Worm (Caenorhabditis elegans) whole organism, L2 larva: ENCODE measurements around the gene T22B7.8.

Experiments used
- F13H6.1 ChIP-seq: sonication (generic microtip); optimal IDR thresholded peaks from 2 replicates; lab custom pipeline; 2016; ENCODE audit warnings: missing genetic modification characterization, missing compliant biosample characterization
- R02D3.7 ChIP-seq: fragments of 150-350 bp; optimal IDR thresholded peaks from 2 replicates; lab custom pipeline; 2014; ENCODE audit warnings: missing biosample characterization, missing genetic modification characterization
- Y55F3AM.14 ChIP-seq: fragments of 200-800 bp; sonication (Bioruptor generic); optimal IDR thresholded peaks from 2 replicates; lab custom pipeline; 2018; ENCODE audit warnings: mild to moderate bottlenecking, missing genetic modification characterization, missing compliant biosample characterization
- ZK546.5 ChIP-seq: sonication (generic microtip); optimal IDR thresholded peaks from 2 replicates; lab custom pipeline; 2017; ENCODE audit warnings: missing biosample characterization, missing genetic modification characterization
- alr-1 ChIP-seq: fragments of 150-350 bp; optimal IDR thresholded peaks from 2 replicates; lab custom pipeline; 2014; ENCODE audit warnings: missing biosample characterization, missing genetic modification characterization
- aly-2 ChIP-seq: fragments of 150-350 bp; optimal IDR thresholded peaks from 2 replicates; lab custom pipeline; 2014; ENCODE audit warnings: missing biosample characterization, missing genetic modification characterization
- ama-1 ChIP-seq: fragments of 150-350 bp; optimal IDR thresholded peaks from 2 replicates; lab custom pipeline; 2018; ENCODE audit warnings: inconsistent platforms
- blmp-1 ChIP-seq: sonication (generic microtip); optimal IDR thresholded peaks from 2 replicates; lab custom pipeline; 2017; ENCODE audit warnings: missing genetic modification characterization, mild to moderate bottlenecking, missing compliant biosample characterization, antibody characterized with exemption, moderate library complexity; ENCODE audit not compliant: insufficient read depth
- ceh-16 ChIP-seq: fragments of 150-350 bp; optimal IDR thresholded peaks from 2 replicates; lab custom pipeline; 2014; ENCODE audit warnings: missing biosample characterization, missing genetic modification characterization
- ceh-82 ChIP-seq: fragments of 150-350 bp; optimal IDR thresholded peaks from 2 replicates; lab custom pipeline; 2014; ENCODE audit warnings: missing biosample characterization, missing genetic modification characterization
- crh-2 ChIP-seq: sonication (generic microtip); optimal IDR thresholded peaks from 2 replicates; lab custom pipeline; 2017; ENCODE audit warnings: missing biosample characterization, missing genetic modification characterization
- dmd-4 ChIP-seq: sonication (generic microtip); optimal IDR thresholded peaks from 2 replicates; lab custom pipeline; 2017; ENCODE audit warnings: missing biosample characterization, missing genetic modification characterization
- elt-3 ChIP-seq: sonication (generic microtip); optimal IDR thresholded peaks from 2 replicates; lab custom pipeline; 2017; ENCODE audit warnings: missing biosample characterization, missing genetic modification characterization
- fos-1 ChIP-seq: fragments of 150-350 bp; optimal IDR thresholded peaks from 2 replicates; lab custom pipeline; 2014; ENCODE audit warnings: missing biosample characterization, missing genetic modification characterization
- gmeb-1 ChIP-seq: fragments of 150-350 bp; optimal IDR thresholded peaks from 2 replicates; lab custom pipeline; 2014; ENCODE audit warnings: missing biosample characterization, missing genetic modification characterization
- lin-11 ChIP-seq: fragments of 150-350 bp; sonication (generic microtip); optimal IDR thresholded peaks from 2 replicates; lab custom pipeline; 2014; ENCODE audit warnings: missing biosample characterization, missing genetic modification characterization, inconsistent platforms, mixed read lengths
- lin-13 ChIP-seq: fragments of 150-350 bp; optimal IDR thresholded peaks from 2 replicates; lab custom pipeline; 2014; ENCODE audit warnings: missing biosample characterization, missing genetic modification reagents, missing genetic modification characterization
- lsy-2 ChIP-seq, 2 experiments: fragments of 150-350 bp in 1 of 2; sonication (generic microtip) in 1 of 2; optimal IDR thresholded peaks; 2 replicates each; lab custom pipeline; 2014 to 2017; ENCODE audit warnings: missing biosample characterization in 2 of 2, missing genetic modification characterization in 2 of 2
- mab-5 ChIP-seq: fragments of 150-350 bp; optimal IDR thresholded peaks from 2 replicates; lab custom pipeline; 2014; ENCODE audit warnings: missing biosample characterization, missing genetic modification characterization
- mbf-1 ChIP-seq: sonication (generic microtip); optimal IDR thresholded peaks from 2 replicates; lab custom pipeline; 2017; ENCODE audit warnings: missing biosample characterization, missing genetic modification characterization
- mdl-1 ChIP-seq, 2 experiments: fragments of 150-350 bp in 1 of 2; sonication (generic microtip) in 1 of 2; optimal IDR thresholded peaks; 2 replicates each; lab custom pipeline; 2017; ENCODE audit warnings: missing biosample characterization in 2 of 2, missing genetic modification characterization in 2 of 2
- nhr-10 ChIP-seq: sonication (generic microtip); optimal IDR thresholded peaks from 2 replicates; lab custom pipeline; 2017; ENCODE audit warnings: missing biosample characterization, missing genetic modification characterization
- nhr-12 ChIP-seq: fragments of 150-350 bp; optimal IDR thresholded peaks from 2 replicates; lab custom pipeline; 2014; ENCODE audit warnings: missing biosample characterization, missing genetic modification characterization
- nhr-21 ChIP-seq: fragments of 150-350 bp; optimal IDR thresholded peaks from 2 replicates; lab custom pipeline; 2014; ENCODE audit warnings: missing biosample characterization, missing genetic modification characterization
- nhr-23 ChIP-seq: fragments of 150-350 bp; optimal IDR thresholded peaks from 2 replicates; lab custom pipeline; 2014; ENCODE audit warnings: missing biosample characterization, missing genetic modification reagents, missing genetic modification characterization
- nhr-237 ChIP-seq: fragments of 150-350 bp; optimal IDR thresholded peaks from 2 replicates; lab custom pipeline; 2014; ENCODE audit warnings: missing biosample characterization, missing genetic modification characterization
- nhr-25 ChIP-seq: fragments of 150-350 bp; sonication (generic microtip); optimal IDR thresholded peaks from 3 replicates; lab custom pipeline; 2014; ENCODE audit warnings: missing biosample characterization, missing genetic modification characterization
- nhr-6 ChIP-seq: fragments of 150-350 bp; optimal IDR thresholded peaks from 2 replicates; lab custom pipeline; 2014; ENCODE audit warnings: missing biosample characterization, missing genetic modification characterization
- nhr-77 ChIP-seq: fragments of 150-350 bp; optimal IDR thresholded peaks from 2 replicates; lab custom pipeline; 2014; ENCODE audit warnings: missing biosample characterization, missing genetic modification characterization
- peb-1 ChIP-seq: fragments of 150-350 bp; optimal IDR thresholded peaks from 2 replicates; lab custom pipeline; 2014; ENCODE audit warnings: missing biosample characterization, missing genetic modification characterization
- sem-4 ChIP-seq: fragments of 150-350 bp; optimal IDR thresholded peaks from 2 replicates; lab custom pipeline; 2014; ENCODE audit warnings: missing biosample characterization, missing genetic modification reagents, missing genetic modification characterization
- sma-3 ChIP-seq: sonication (generic microtip); optimal IDR thresholded peaks from 2 replicates; lab custom pipeline; 2016; ENCODE audit warnings: missing genetic modification reagents, missing genetic modification characterization, missing compliant biosample characterization
- sma-9 ChIP-seq, 2 experiments: fragments of 150-350 bp in 1 of 2; sonication (generic microtip) in 1 of 2; optimal IDR thresholded peaks; 2 replicates each; lab custom pipeline; 2014 to 2016; ENCODE audit warnings: missing genetic modification characterization in 2 of 2, mild to moderate bottlenecking in 1 of 2, missing biosample characterization in 1 of 2, missing compliant biosample characterization in 1 of 2, missing genetic modification reagents in 1 of 2, moderate library complexity in 1 of 2
- unc-39 ChIP-seq: fragments of 150-350 bp; optimal IDR thresholded peaks from 2 replicates; lab custom pipeline; 2014; ENCODE audit warnings: missing biosample characterization, missing genetic modification characterization
- unc-55 ChIP-seq: fragments of 150-350 bp; sonication (generic microtip); optimal IDR thresholded peaks from 3 replicates; lab custom pipeline; 2014; ENCODE audit warnings: missing biosample characterization, missing genetic modification reagents, missing genetic modification characterization
- zag-1 ChIP-seq: fragments of 150-350 bp; optimal IDR thresholded peaks from 2 replicates; lab custom pipeline; 2014; ENCODE audit warnings: missing biosample characterization, missing genetic modification characterization
- ztf-1 ChIP-seq: fragments of 200-800 bp; sonication (Bioruptor generic); conservative IDR thresholded peaks from 2 replicates; pipeline ENCODE4 v1.3.6; 2022; ENCODE audit warnings: missing genetic modification characterization, missing compliant biosample characterization

T22B7.8 gene

DNA sequence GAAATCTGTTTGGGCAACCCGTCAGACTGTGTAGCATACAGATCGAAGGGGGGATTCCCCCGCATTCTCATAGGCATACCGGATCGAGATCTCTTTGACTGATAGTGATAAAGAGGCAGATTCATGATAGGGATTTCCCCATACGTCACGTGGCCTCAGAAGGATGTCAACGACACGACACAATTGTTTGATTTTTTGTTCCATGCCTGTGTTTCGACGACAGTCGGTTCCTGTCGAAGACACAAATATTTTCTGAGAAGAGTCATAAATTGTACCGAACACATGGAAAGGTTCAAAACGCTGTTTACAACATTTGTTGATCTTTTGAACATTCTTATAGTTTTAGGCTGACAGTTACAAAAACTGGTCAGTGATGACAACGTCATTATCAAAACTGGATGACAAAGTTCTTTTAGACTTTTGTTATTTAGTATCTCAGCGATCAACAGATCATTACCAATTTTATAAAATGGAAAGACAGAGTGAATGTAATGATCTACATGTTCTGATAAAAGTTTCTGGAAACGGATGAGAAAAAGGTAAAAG is 3.2 kb upstream of the T22B7.8 start:
- TF ChIP-seq crh-2 (tag; lab: Kevin White, UChicago) (no peak), zag-1 (tag; lab: Kevin White, UChicago) (no peak), nhr-21 (tag; lab: Kevin White, UChicago) (peak; percentile 85), sma-9 (GFP tag; optimal IDR thresholded peaks at IDR 0.05; lab: Kevin White, UChicago) (peak; percentile 90), sma-9 (tag; optimal IDR thresholded peaks at IDR 0.05; lab: Kevin White, UChicago) (no peak), lin-13 (GFP tag; lab: Kevin White, UChicago) (no peak), nhr-6 (tag; lab: Kevin White, UChicago) (no peak), ama-1 (lab: Kevin White, UChicago) (no peak), gmeb-1 (peak; percentile 52), nhr-23 (tag; lab: Kevin White, UChicago) (no peak), alr-1 (tag; lab: Kevin White, UChicago) (no peak), elt-3 (no peak), F13H6.1 (peak; percentile 5), unc-39 (tag; lab: Kevin White, UChicago) (no peak), sma-3 (GFP tag; lab: Kevin White, UChicago) (peak; percentile 52), ceh-16 (tag; lab: Kevin White, UChicago) (no peak), ceh-82 (tag; lab: Kevin White, UChicago) (no peak), ztf-1 (GFP tag; lab: Robert Waterston, UW) (no peak), nhr-237 (no peak), R02D3.7 (tag; lab: Kevin White, UChicago) (no peak), dmd-4 (no peak), aly-2 (tag; lab: Kevin White, UChicago) (no peak), Y55F3AM.14 (GFP tag; lab: Kevin White, UChicago) (peak; percentile 43), fos-1 (no peak), nhr-25 (tag; lab: Kevin White, UChicago) (peak; percentile 61), lsy-2 (tag; optimal IDR thresholded peaks at IDR 0.05; lab: Kevin White, UChicago) (peak in 1 of 2 experiments; percentile 7), mdl-1 (tag; optimal IDR thresholded peaks at IDR 0.05; lab: Kevin White, UChicago) (peak; percentile 48 to 61), blmp-1 (peak; percentile 40), lin-11 (tag; lab: Kevin White, UChicago) (no peak), ZK546.5 (tag; lab: Kevin White, UChicago) (no peak)

DNA sequence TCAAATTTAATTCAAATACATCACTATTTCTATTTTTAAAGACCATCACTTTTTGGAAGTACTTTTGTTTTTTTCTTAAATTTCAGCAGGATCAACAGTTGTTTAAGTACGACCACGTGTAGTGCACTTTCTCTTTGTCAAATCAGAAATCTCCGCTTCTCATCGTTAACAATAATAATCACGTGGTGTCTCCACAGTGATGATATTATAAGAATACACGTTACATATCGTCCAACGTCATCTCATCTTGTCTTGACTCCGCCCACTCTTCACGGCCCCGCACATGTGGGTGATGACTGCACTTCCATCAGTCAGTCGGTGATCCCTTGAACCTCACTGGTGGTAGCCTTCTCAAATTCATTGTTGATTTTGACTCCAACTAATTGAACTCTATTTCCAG is 1.8 kb upstream of the T22B7.8 start, which contains the start of gene argn-1:
TSS of gene argn-1 (plus strand) at position 83 of the 400 bp plus-strand sequence.
- peak; percentile 73 for TF ChIP-seq blmp-1
- no peak for TF ChIP-seq nhr-10 (tag; lab: Kevin White, UChicago)
- no peak for TF ChIP-seq ztf-1 (GFP tag; lab: Robert Waterston, UW)
- TF ChIP-seq crh-2 (tag; lab: Kevin White, UChicago): peak; percentile 11
- TF ChIP-seq nhr-25 (tag; lab: Kevin White, UChicago): peak; percentile 79
- TF ChIP-seq mbf-1 (tag; lab: Kevin White, UChicago): no peak
- TF ChIP-seq R02D3.7 (tag; lab: Kevin White, UChicago): no peak
- TF ChIP-seq ceh-82 (tag; lab: Kevin White, UChicago): no peak
- no peak for TF ChIP-seq unc-55
- TF ChIP-seq nhr-21 (tag; lab: Kevin White, UChicago): peak; percentile 79
- TF ChIP-seq Y55F3AM.14 (GFP tag; lab: Kevin White, UChicago): no peak
- peak; percentile 53 to 57 for TF ChIP-seq mdl-1 (tag; optimal IDR thresholded peaks at IDR 0.05; lab: Kevin White, UChicago)
- peak; percentile 90 for TF ChIP-seq sma-9 (GFP tag; optimal IDR thresholded peaks at IDR 0.05; lab: Kevin White, UChicago)
- TF ChIP-seq sma-9 (tag; optimal IDR thresholded peaks at IDR 0.05; lab: Kevin White, UChicago): no peak
- TF ChIP-seq nhr-12 (tag; lab: Kevin White, UChicago): no peak
- no peak for TF ChIP-seq nhr-77 (tag; lab: Kevin White, UChicago)
- no peak for TF ChIP-seq nhr-23 (tag; lab: Kevin White, UChicago)
- TF ChIP-seq peb-1 (tag; lab: Kevin White, UChicago): no peak
- no peak for TF ChIP-seq ZK546.5 (tag; lab: Kevin White, UChicago)
- TF ChIP-seq fos-1: no peak
- no peak for TF ChIP-seq gmeb-1
- no peak for TF ChIP-seq alr-1 (tag; lab: Kevin White, UChicago)
- peak; percentile 34 for TF ChIP-seq sma-3 (GFP tag; lab: Kevin White, UChicago)
- TF ChIP-seq sem-4 (tag; lab: Kevin White, UChicago): no peak
- TF ChIP-seq aly-2 (tag; lab: Kevin White, UChicago): no peak
- no peak for TF ChIP-seq dmd-4
- TF ChIP-seq lin-13 (GFP tag; lab: Kevin White, UChicago): no peak

DNA sequence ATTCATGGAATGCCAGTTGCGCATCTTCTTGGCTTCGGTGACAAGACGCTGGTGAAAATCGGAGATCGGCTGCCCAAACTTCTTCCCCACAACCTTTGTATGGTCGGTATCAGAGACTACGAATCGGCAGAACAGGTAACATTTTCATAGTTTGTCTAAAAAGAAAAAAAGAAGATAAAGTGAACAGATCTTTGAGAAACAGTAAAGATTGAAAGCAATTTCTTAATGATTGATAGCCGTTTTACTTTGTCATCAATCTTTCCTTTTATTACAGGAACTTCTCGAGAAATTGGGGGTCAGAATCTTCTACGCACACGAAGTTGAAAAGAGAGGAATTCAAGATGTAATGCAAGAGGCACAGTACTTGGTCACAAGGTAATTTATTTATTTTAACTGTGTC is 718 bp upstream of the T22B7.8 start:
- peak; percentile 46 for TF ChIP-seq blmp-1
- TF ChIP-seq nhr-21 (tag; lab: Kevin White, UChicago): peak; percentile 52
- no peak for TF ChIP-seq zag-1 (tag; lab: Kevin White, UChicago)
- peak; percentile 34 for TF ChIP-seq nhr-25 (tag; lab: Kevin White, UChicago)
- no peak for TF ChIP-seq lin-13 (GFP tag; lab: Kevin White, UChicago)
- TF ChIP-seq elt-3: no peak
- no peak for TF ChIP-seq mdl-1 (tag; optimal IDR thresholded peaks at IDR 0.05; lab: Kevin White, UChicago)
- no peak for TF ChIP-seq crh-2 (tag; lab: Kevin White, UChicago)
- peak; percentile 55 for TF ChIP-seq mab-5 (tag; lab: Kevin White, UChicago)
- TF ChIP-seq nhr-6 (tag; lab: Kevin White, UChicago): no peak
- TF ChIP-seq sma-9 (GFP tag; optimal IDR thresholded peaks at IDR 0.05; lab: Kevin White, UChicago): peak; percentile 27
- no peak for TF ChIP-seq sma-9 (tag; optimal IDR thresholded peaks at IDR 0.05; lab: Kevin White, UChicago)
- peak; percentile 17 for TF ChIP-seq fos-1
- no peak for TF ChIP-seq ZK546.5 (tag; lab: Kevin White, UChicago)
- TF ChIP-seq, all 48 proteins: peak for 6
